Worm (Caenorhabditis elegans): ENCODE results near the gene exos-9.

exos-9 gene

ce11 chrIII:7198838-7199237 is 965 bp upstream of the exos-9 start, which contains the start of gene pfd-5 (continued):
- TF ChIP-seq Y75B8A.6 (GFP tag; IDR thresholded peaks at IDR 0.05) (no peak), tra-1 (GFP tag; IDR thresholded peaks at IDR 0.05) (no peak), hlh-30 (tag; optimal IDR thresholded peaks at IDR 0.05; ENCODE audit: insufficient read depth) (peak; percentile 36), nhr-77 (tag; optimal IDR thresholded peaks at IDR 0.05) (no peak), daf-12 (tag; optimal IDR thresholded peaks at IDR 0.05) (no peak), skn-1 (tag; optimal IDR thresholded peaks at IDR 0.05) (no peak), nhr-42 (GFP tag; IDR thresholded peaks at IDR 0.05) (no peak), hmg-1.1 (GFP tag; IDR thresholded peaks at IDR 0.05) (no peak), ces-1 (GFP tag; optimal IDR thresholded peaks at IDR 0.05) (no peak), ctbp-1 (GFP tag; IDR thresholded peaks at IDR 0.05) (no peak), gei-8 (GFP tag; optimal IDR thresholded peaks at IDR 0.05) (no peak), dpl-1 (GFP tag; optimal IDR thresholded peaks at IDR 0.05) (peak; percentile 92), nhr-6 (tag; optimal IDR thresholded peaks at IDR 0.05) (no peak), D1046.2 (GFP tag; IDR thresholded peaks at IDR 0.05) (no peak), madf-5 (GFP tag; IDR thresholded peaks at IDR 0.05) (no peak), F10B5.3 (tag; optimal IDR thresholded peaks at IDR 0.05) (no peak), nhr-48 (tag; optimal IDR thresholded peaks at IDR 0.05) (no peak), dmd-6 (GFP tag; IDR thresholded peaks at IDR 0.05) (no peak), F44E2.7 (GFP tag; IDR thresholded peaks at IDR 0.05) (no peak), ceh-20 (GFP tag; IDR thresholded peaks at IDR 0.05) (no peak)

ce11 chrIII:7195325-7195724 is 2.5 kb downstream of the exos-9 start, which contains the start of gene F37C12.18:
F37C12.18 (minus strand) TSS chrIII:7195425.
- TF ChIP-seq aha-1 (tag) (peak; percentile 68), arid-1 (GFP tag; conservative IDR thresholded peaks at IDR 0.05) (no peak)

- TF ChIP-seq nhr-237 (tag; optimal IDR thresholded peaks at IDR 0.05) (no peak), nhr-28 (tag; optimal IDR thresholded peaks at IDR 0.05) (no peak), mxl-3 (GFP tag; optimal IDR thresholded peaks at IDR 0.05) (no peak), ztf-11 (tag; optimal IDR thresholded peaks at IDR 0.05) (no peak), hlh-30 (tag; optimal IDR thresholded peaks at IDR 0.05; ENCODE audit: insufficient read depth) (no peak)
These were observed 4.8 kb downstream of the exos-9 start, which contains the start of gene mec-14 for ce11 chrIII:7192942-7193665. mec-14 (minus strand) TSS chrIII:7192992.

DNA sequence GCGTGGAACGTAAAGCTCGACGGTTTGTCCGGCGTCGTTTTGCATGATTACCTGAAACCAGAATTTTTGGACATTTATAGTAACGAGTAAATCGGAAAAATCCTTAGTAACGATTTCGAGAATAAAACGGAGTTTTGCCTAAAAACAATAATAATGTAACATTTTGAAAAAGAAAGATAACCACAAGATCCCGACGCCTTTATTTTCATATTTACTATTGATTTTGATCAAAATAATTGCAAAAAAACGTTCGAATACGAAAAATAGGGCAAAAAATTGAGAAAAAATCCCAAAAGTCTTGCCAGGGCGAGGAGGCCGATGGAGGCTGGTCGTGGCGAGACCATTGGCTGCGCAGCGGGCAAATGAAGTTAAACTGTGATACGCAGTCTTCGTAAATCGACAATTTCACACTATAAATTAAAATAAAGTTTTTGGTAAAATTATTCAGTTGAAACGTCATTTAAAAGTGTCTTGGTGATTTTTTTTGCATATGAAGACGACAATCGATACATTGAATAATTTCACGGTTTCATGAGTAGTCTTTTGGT is 8.2 kb downstream of the exos-9 start, which contains the start of gene rps-21:
TSS of gene rps-21 (minus strand) at position 51 of the 548 bp plus-strand sequence.
- TF ChIP-seq madf-5 (GFP tag; IDR thresholded peaks at IDR 0.05) (no peak), daf-12 (tag; optimal IDR thresholded peaks at IDR 0.05) (no peak), dve-1 (tag; optimal IDR thresholded peaks at IDR 0.05; ENCODE audit: insufficient read depth) (peak; percentile 82), cey-2 (tag; optimal IDR thresholded peaks at IDR 0.05; ENCODE audit: borderline replicate concordance, insufficient read depth) (no peak), Y105C5A.15 (GFP tag; IDR thresholded peaks at IDR 0.05) (no peak), nhr-28 (tag; optimal IDR thresholded peaks at IDR 0.05) (peak; percentile 72), T26A8.4 (GFP tag; IDR thresholded peaks at IDR 0.05) (peak; percentile 43; the same call in 1 of the 2 replicates), pha-4 (GFP tag; IDR thresholded peaks at IDR 0.05) (no peak), pha-4 (tag; optimal IDR thresholded peaks at IDR 0.05) (no peak), duxl-1 (tag; optimal IDR thresholded peaks at IDR 0.05; ENCODE audit: poor library complexity) (no peak), saeg-2 (GFP tag; IDR thresholded peaks at IDR 0.05) (no peak), F10B5.3 (tag; optimal IDR thresholded peaks at IDR 0.05) (no peak), dmd-8 (GFP tag; IDR thresholded peaks at IDR 0.05) (no peak), madf-9 (GFP tag; conservative IDR thresholded peaks at IDR 0.05) (no peak), nhr-77 (tag; optimal IDR thresholded peaks at IDR 0.05) (peak; percentile 64), vab-7 (GFP tag; IDR thresholded peaks at IDR 0.05) (no peak), dmd-9 (GFP tag; IDR thresholded peaks at IDR 0.05) (no peak), nhr-102 (tag; optimal IDR thresholded peaks at IDR 0.05) (peak; percentile 15), lir-3 (tag; optimal IDR thresholded peaks at IDR 0.05) (no peak), zip-2 (tag; optimal IDR thresholded peaks at IDR 0.05) (no peak), dpl-1 (GFP tag; optimal IDR thresholded peaks at IDR 0.05) (peak; percentile 82), F37D6.2 (tag; optimal IDR thresholded peaks at IDR 0.05) (peak; percentile 39), tag-97 (GFP tag; IDR thresholded peaks at IDR 0.05) (no peak), zag-1 (tag; optimal IDR thresholded peaks at IDR 0.05) (no peak), hlh-30 (tag; optimal IDR thresholded peaks at IDR 0.05; ENCODE audit: insufficient read depth) (peak; percentile 77)

Data from whole organism, L4 larva.